Worm (Caenorhabditis elegans) whole organism, L1 larva: Measurements from ENCODE around the gene sri-6.

Experiments
- C04F5.9 ChIP-seq: sonication (generic microtip); optimal IDR thresholded peaks from 2 replicates; lab custom pipeline; 2016; ENCODE audit warnings: missing genetic modification characterization, missing compliant biosample characterization
- C34B4.2 ChIP-seq: sonication (generic microtip); optimal IDR thresholded peaks from 2 replicates; lab custom pipeline; 2017; ENCODE audit warnings: mild to moderate bottlenecking, missing genetic modification characterization, missing compliant biosample characterization
- F16B12.6 ChIP-seq: fragments of 150-350 bp; optimal IDR thresholded peaks from 2 replicates; lab custom pipeline; 2014; ENCODE audit warnings: missing biosample characterization, missing genetic modification characterization
- aly-2 ChIP-seq: fragments of 150-350 bp; optimal IDR thresholded peaks from 2 replicates; lab custom pipeline; 2014; ENCODE audit warnings: missing biosample characterization, missing genetic modification characterization
- ceh-8 ChIP-seq: fragments of 200-800 bp; sonication (Bioruptor generic); optimal IDR thresholded peaks from 2 replicates; lab custom pipeline; 2018; ENCODE audit warnings: mild to moderate bottlenecking, missing genetic modification characterization, moderate library complexity, missing compliant biosample characterization
- ceh-88 ChIP-seq: fragments of 200-800 bp; sonication (Bioruptor generic); IDR thresholded peaks from 2 replicates; pipeline ENCODE4 v1.3.6; 2022; ENCODE audit warnings: missing genetic modification characterization, missing compliant biosample characterization
- dsc-1 ChIP-seq: sonication (generic microtip); optimal IDR thresholded peaks from 2 replicates; lab custom pipeline; 2016; ENCODE audit warnings: mild to moderate bottlenecking, missing genetic modification characterization, missing compliant biosample characterization
- efl-1 ChIP-seq, 4 experiments: fragments of 150-350 bp; optimal IDR thresholded peaks in 3 of 4; peaks in 1 of 4; 1 replicate in 1 of 4; 2 replicates in 3 of 4; lab custom pipeline; 2014; ENCODE audit warnings: missing biosample characterization in 2 of 4, missing genetic modification characterization in 2 of 4, missing genetic modification reagents in 2 of 4
- efl-3 ChIP-seq: fragments of 200-800 bp; sonication (Bioruptor generic); optimal IDR thresholded peaks from 2 replicates; lab custom pipeline; 2018; ENCODE audit warnings: mild to moderate bottlenecking, missing genetic modification characterization, missing compliant biosample characterization
- egl-13 ChIP-seq: sonication (generic microtip); optimal IDR thresholded peaks from 2 replicates; lab custom pipeline; 2016; ENCODE audit warnings: missing genotype, missing genetic modification reagents, missing genetic modification characterization, missing compliant biosample characterization
- elt-2 ChIP-seq: sonication (generic microtip); optimal IDR thresholded peaks from 2 replicates; lab custom pipeline; 2016; ENCODE audit warnings: missing genetic modification characterization, mild to moderate bottlenecking, inconsistent platforms, missing compliant biosample characterization, missing genetic modification reagents
- ets-5 ChIP-seq: fragments of 200-800 bp; sonication (Bioruptor generic); IDR thresholded peaks from 2 replicates; pipeline ENCODE4 v1.3.6; 2022; ENCODE audit warnings: missing genetic modification characterization, missing compliant biosample characterization
- fkh-4 ChIP-seq: sonication (generic microtip); optimal IDR thresholded peaks from 2 replicates; lab custom pipeline; 2016; ENCODE audit warnings: missing compliant biosample characterization, missing genetic modification characterization, borderline replicate concordance
- hlh-17 ChIP-seq: fragments of 200-800 bp; sonication (Bioruptor generic); optimal IDR thresholded peaks from 2 replicates; lab custom pipeline; 2018; ENCODE audit warnings: missing genetic modification characterization, mild to moderate bottlenecking, missing compliant biosample characterization, moderate library complexity, borderline replicate concordance
- hpl-2 ChIP-seq: fragments of 150-350 bp; optimal IDR thresholded peaks from 2 replicates; lab custom pipeline; 2014; ENCODE audit warnings: missing biosample characterization, missing genetic modification reagents, missing genetic modification characterization
- isw-1 ChIP-seq: fragments of 200-800 bp; sonication (Bioruptor generic); IDR thresholded peaks from 2 replicates; pipeline ENCODE4 v1.3.6; 2022; ENCODE audit warnings: missing genetic modification characterization, missing compliant biosample characterization
- jun-1 ChIP-seq: fragments of 150-350 bp; optimal IDR thresholded peaks from 2 replicates; lab custom pipeline; 2014; ENCODE audit warnings: missing biosample characterization, missing genetic modification reagents, missing genetic modification characterization
- lin-13 ChIP-seq: fragments of 150-350 bp; optimal IDR thresholded peaks from 2 replicates; lab custom pipeline; 2014; ENCODE audit warnings: missing biosample characterization, missing genetic modification reagents, missing genetic modification characterization
- lin-14 ChIP-seq: fragments of 200-800 bp; sonication (Bioruptor generic); optimal IDR thresholded peaks from 2 replicates; lab custom pipeline; 2018; ENCODE audit warnings: mild to moderate bottlenecking, missing genetic modification characterization, moderate library complexity, missing compliant biosample characterization
- lin-35 ChIP-seq, 2 experiments: fragments of 150-350 bp; optimal IDR thresholded peaks; 2 replicates each; lab custom pipeline; 2014; ENCODE audit warnings: missing biosample characterization in 2 of 2, missing genetic modification characterization in 2 of 2, missing genetic modification reagents in 2 of 2
- lir-3 ChIP-seq: sonication (generic microtip); optimal IDR thresholded peaks from 2 replicates; lab custom pipeline; 2016; ENCODE audit warnings: mild to moderate bottlenecking, missing genetic modification characterization, moderate library complexity, missing compliant biosample characterization; ENCODE audit not compliant: poor library complexity
- mab-9 ChIP-seq: fragments of 200-800 bp; sonication (Bioruptor generic); IDR thresholded peaks from 2 replicates; pipeline ENCODE4 v1.3.6; 2022; ENCODE audit warnings: missing genetic modification reagents, missing genetic modification characterization, missing compliant biosample characterization
- mep-1 ChIP-seq: fragments of 150-350 bp; optimal IDR thresholded peaks from 2 replicates; lab custom pipeline; 2014; ENCODE audit warnings: missing biosample characterization, missing genetic modification characterization
- nhr-11 ChIP-seq: fragments of 150-350 bp; optimal IDR thresholded peaks from 2 replicates; lab custom pipeline; 2014; ENCODE audit warnings: missing biosample characterization, missing genetic modification characterization
- nhr-19 ChIP-seq: fragments of 200-800 bp; sonication (Bioruptor generic); conservative IDR thresholded peaks from 2 replicates; pipeline ENCODE4 v1.3.6; 2022; ENCODE audit warnings: missing genetic modification characterization, missing compliant biosample characterization
- nhr-20 ChIP-seq: sonication (generic microtip); optimal IDR thresholded peaks from 2 replicates; lab custom pipeline; 2016; ENCODE audit warnings: mild to moderate bottlenecking, missing genetic modification characterization, missing compliant biosample characterization
- nhr-47 ChIP-seq: sonication (generic microtip); optimal IDR thresholded peaks from 2 replicates; lab custom pipeline; 2016; ENCODE audit warnings: mild to moderate bottlenecking, missing genetic modification characterization, moderate library complexity, missing compliant biosample characterization
- nhr-85 ChIP-seq: sonication (generic microtip); peaks from one replicate; lab custom pipeline; 2016; ENCODE audit warnings: missing genetic modification characterization, inconsistent platforms, missing compliant biosample characterization
- nhr-90 ChIP-seq: sonication (generic microtip); optimal IDR thresholded peaks from 2 replicates; lab custom pipeline; 2016; ENCODE audit warnings: mild to moderate bottlenecking, missing genetic modification characterization, missing compliant biosample characterization; ENCODE audit not compliant: poor library complexity
- pax-3 ChIP-seq: fragments of 200-800 bp; sonication (Bioruptor generic); optimal IDR thresholded peaks from 2 replicates; lab custom pipeline; 2018; ENCODE audit warnings: mild to moderate bottlenecking, missing genetic modification characterization, moderate library complexity, missing compliant biosample characterization
- snpc-4 ChIP-seq: fragments of 150-350 bp; optimal IDR thresholded peaks from 2 replicates; lab custom pipeline; 2014; ENCODE audit warnings: missing biosample characterization, missing genetic modification characterization
- snu-23 ChIP-seq: sonication (generic microtip); optimal IDR thresholded peaks from 2 replicates; lab custom pipeline; 2016; ENCODE audit warnings: missing genetic modification characterization, missing compliant biosample characterization
- sox-4 ChIP-seq: sonication (generic microtip); optimal IDR thresholded peaks from 2 replicates; lab custom pipeline; 2016; ENCODE audit warnings: missing genetic modification characterization, missing compliant biosample characterization
- tbx-2 ChIP-seq: sonication (generic microtip); optimal IDR thresholded peaks from 2 replicates; lab custom pipeline; 2016; ENCODE audit warnings: missing genetic modification characterization, missing compliant biosample characterization
- unc-130 ChIP-seq: fragments of 150-350 bp; optimal IDR thresholded peaks from 2 replicates; lab custom pipeline; 2017; ENCODE audit warnings: missing biosample characterization, missing genetic modification characterization, inconsistent platforms
- unc-86 ChIP-seq: sonication (generic microtip); optimal IDR thresholded peaks from 2 replicates; lab custom pipeline; 2016; ENCODE audit warnings: missing genetic modification characterization, missing compliant biosample characterization
- zag-1 ChIP-seq: fragments of 150-350 bp; optimal IDR thresholded peaks from 2 replicates; lab custom pipeline; 2014; ENCODE audit warnings: missing biosample characterization, missing genetic modification characterization
- zip-4 ChIP-seq: fragments of 200-800 bp; sonication (Bioruptor generic); optimal IDR thresholded peaks from 2 replicates; lab custom pipeline; 2018; ENCODE audit warnings: mild to moderate bottlenecking, missing genetic modification characterization, moderate library complexity, missing compliant biosample characterization
- ztf-11 ChIP-seq, 2 experiments: sonication (generic microtip); optimal IDR thresholded peaks; 2 replicates each; lab custom pipeline; 2016 to 2017; ENCODE audit warnings: missing genetic modification characterization in 2 of 2, missing biosample characterization in 1 of 2, missing compliant biosample characterization in 1 of 2

Gene sri-6

DNA sequence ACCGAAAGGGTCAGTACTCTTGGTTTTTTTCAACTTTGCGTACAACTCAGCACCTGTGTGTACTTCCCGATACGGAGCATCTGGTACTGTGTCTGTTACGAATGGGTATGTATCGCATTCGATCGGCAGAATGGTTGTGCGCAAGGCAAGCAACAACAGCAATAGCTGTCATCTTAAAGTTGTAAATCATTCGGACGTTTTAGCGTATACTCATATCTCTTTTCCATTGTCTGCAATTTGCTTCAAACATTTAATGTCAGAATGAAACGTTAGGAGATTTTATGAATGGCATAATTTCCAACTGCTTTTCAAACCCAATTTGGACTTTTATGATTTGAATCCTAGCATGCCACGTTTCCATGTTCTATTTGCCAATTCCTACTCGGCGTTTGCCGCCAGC lies 28.4 kb upstream of the sri-6 start:
- TF ChIP-seq efl-3 (GFP tag; lab: Kevin White, UChicago) (no peak), isw-1 (no peak), efl-1 (optimal IDR thresholded peaks at IDR 0.05; lab: Kevin White, UChicago) (no peak), efl-1 (GFP tag; optimal IDR thresholded peaks at IDR 0.05 in 1 of 2; lab: Kevin White, UChicago) (peak in 1 of 2 experiments; percentile 68), sox-4 (tag; lab: Kevin White, UChicago) (no peak), fkh-4 (tag; lab: Kevin White, UChicago) (no peak)

DNA sequence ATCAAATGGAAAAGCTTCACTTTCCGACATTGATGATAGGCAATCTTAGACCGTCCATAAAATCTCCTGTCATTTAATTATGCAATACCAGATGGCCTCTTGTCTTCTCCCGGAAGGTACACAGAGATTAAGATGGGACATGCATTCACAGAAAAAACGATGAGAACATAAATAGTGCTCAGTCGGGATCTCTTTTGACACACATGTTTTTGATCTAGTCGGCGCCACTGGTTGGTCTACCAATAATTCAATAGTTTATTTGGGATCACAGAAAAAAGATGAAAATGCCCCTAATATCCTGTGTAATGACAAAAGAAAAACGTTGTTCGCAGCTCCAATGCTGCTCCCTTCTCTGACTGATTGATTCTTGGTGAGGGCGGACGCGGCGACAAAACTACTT lies 24.4 kb upstream of the sri-6 start:
- TF ChIP-seq dsc-1 (tag; lab: Kevin White, UChicago): peak; percentile 89
- TF ChIP-seq hlh-17 (GFP tag; lab: Kevin White, UChicago): no peak
- no peak for TF ChIP-seq ceh-88 (GFP tag; lab: Robert Waterston, UW)
- TF ChIP-seq lin-14 (GFP tag; lab: Kevin White, UChicago): peak; percentile 38
- no peak for TF ChIP-seq nhr-90 (tag; lab: Kevin White, UChicago)
- TF ChIP-seq fkh-4 (tag; lab: Kevin White, UChicago): peak; percentile 56

DNA sequence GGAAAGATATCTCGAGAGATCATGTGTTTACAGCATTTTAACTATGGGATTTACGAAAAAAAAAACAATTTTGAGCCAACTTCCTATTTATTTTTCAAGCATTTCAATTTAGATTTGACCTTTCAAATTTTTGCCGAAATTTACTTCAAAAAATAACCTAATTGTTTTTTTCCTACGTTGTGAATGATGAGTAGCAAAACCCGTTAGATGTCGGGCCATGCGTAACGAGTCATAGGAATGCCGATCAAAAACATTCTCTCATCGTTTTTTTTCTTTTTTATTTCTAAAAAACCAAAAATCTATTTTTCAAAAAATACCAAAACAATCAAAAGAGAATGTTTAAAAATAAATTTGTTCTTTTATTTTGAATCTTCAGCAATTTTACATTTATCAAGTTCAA lies 22.6 kb upstream of the sri-6 start:
- TF ChIP-seq hpl-2 (GFP tag; lab: Kevin White, UChicago): no peak
- TF ChIP-seq C04F5.9: no peak
- peak in 1 of 2 experiments; percentile 2 for TF ChIP-seq efl-1 (optimal IDR thresholded peaks at IDR 0.05; lab: Kevin White, UChicago)
- TF ChIP-seq efl-1 (GFP tag; optimal IDR thresholded peaks at IDR 0.05 in 1 of 2; lab: Kevin White, UChicago): no peak
- TF ChIP-seq lir-3 (tag; lab: Kevin White, UChicago): no peak
- TF ChIP-seq zag-1 (tag; lab: Kevin White, UChicago): no peak
- no peak for TF ChIP-seq nhr-47
- peak; percentile 43 for TF ChIP-seq nhr-90 (tag; lab: Kevin White, UChicago)
- TF ChIP-seq lin-14 (GFP tag; lab: Kevin White, UChicago): no peak
- TF ChIP-seq zip-4: no peak
- TF ChIP-seq unc-86 (tag; lab: Kevin White, UChicago): no peak
- TF ChIP-seq ets-5 (GFP tag; lab: Robert Waterston, UW): no peak
- no peak for TF ChIP-seq mep-1
- peak; percentile 14 for TF ChIP-seq elt-2 (tag; lab: Kevin White, UChicago)
- peak; percentile 25 for TF ChIP-seq snu-23 (GFP tag; lab: Kevin White, UChicago)
- TF ChIP-seq unc-130 (tag; lab: Kevin White, UChicago): no peak
- TF ChIP-seq egl-13 (tag; lab: Kevin White, UChicago): no peak
- TF ChIP-seq F16B12.6 (tag; lab: Kevin White, UChicago): no peak
- no peak for TF ChIP-seq C34B4.2 (tag; lab: Kevin White, UChicago)
- no peak for TF ChIP-seq aly-2
- no peak for TF ChIP-seq tbx-2 (tag; lab: Kevin White, UChicago)
- no peak for TF ChIP-seq ztf-11 (tag; optimal IDR thresholded peaks at IDR 0.05; lab: Kevin White, UChicago)
- peak; percentile 73 for TF ChIP-seq nhr-85 (tag; lab: Kevin White, UChicago)
- no peak for TF ChIP-seq lin-13
- no peak for TF ChIP-seq mab-9 (GFP tag; lab: Robert Waterston, UW)
- TF ChIP-seq nhr-19 (GFP tag; lab: Robert Waterston, UW): peak; percentile 26
- peak; percentile 96 for TF ChIP-seq snpc-4 (tag; lab: Kevin White, UChicago)
- TF ChIP-seq nhr-11 (tag; lab: Kevin White, UChicago): no peak

- peak; percentile 54 for TF ChIP-seq pax-3 (tag; lab: Kevin White, UChicago)
- no peak for TF ChIP-seq efl-1 (optimal IDR thresholded peaks at IDR 0.05; lab: Kevin White, UChicago)
- TF ChIP-seq efl-1 (GFP tag; optimal IDR thresholded peaks at IDR 0.05 in 1 of 2; lab: Kevin White, UChicago): peak in 1 of 2 experiments; percentile 12
- peak in 1 of 2 experiments; percentile 34 for TF ChIP-seq lin-35 (GFP tag; optimal IDR thresholded peaks at IDR 0.05; lab: Kevin White, UChicago)
- peak; percentile 15 for TF ChIP-seq nhr-20 (tag; lab: Kevin White, UChicago)
- TF ChIP-seq lin-14 (GFP tag; lab: Kevin White, UChicago): peak; percentile 6
- TF ChIP-seq ceh-8 (GFP tag; lab: Kevin White, UChicago): no peak
- TF ChIP-seq jun-1 (tag; lab: Kevin White, UChicago): peak; percentile 11
- no peak for TF ChIP-seq efl-3 (GFP tag; lab: Kevin White, UChicago)
- peak; percentile 60 for TF ChIP-seq elt-2 (tag; lab: Kevin White, UChicago)
Observed at ce11 chrV:13163841-13164240, 21.6 kb upstream of the sri-6 start.
